Fruit fly (Drosophila melanogaster) S2 (cell line): ENCODE results near the gene Sys1.

ENCODE experiments used
- CG8478 ChIP-seq: fragments of >200 bp; optimal IDR thresholded peaks from 2 replicates; lab custom pipeline; 2018
- CTCF ChIP-seq, 2 experiments: fragments of >200 bp; optimal IDR thresholded peaks; 2 replicates each; lab custom pipeline; 2018

DNA sequence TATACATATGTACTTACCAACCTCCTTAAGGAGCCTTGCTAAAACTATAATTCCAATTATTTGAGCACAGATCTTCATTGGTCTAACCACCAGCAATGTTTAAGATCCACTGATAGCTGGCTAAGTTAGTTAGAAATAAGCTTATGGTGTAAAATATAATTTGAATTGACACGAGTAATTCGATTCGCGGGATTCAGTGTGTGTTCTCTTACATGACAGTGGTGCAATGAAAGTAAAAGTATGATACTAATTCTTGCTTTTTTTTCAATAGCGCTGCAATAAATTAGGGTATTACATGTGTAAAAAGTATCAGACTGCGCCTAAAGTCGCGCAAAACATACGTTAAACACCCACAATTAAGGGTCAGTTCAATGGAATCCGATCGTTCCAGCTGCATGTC, 27.3 kb downstream of the Sys1 start, which contains the start of gene CG33325:
- TF ChIP-seq CTCF (optimal IDR thresholded peaks at IDR 0.05; lab: Kevin White, UChicago) (no peak), CG8478 (no peak)
